Worm (Caenorhabditis elegans): ENCODE results near the gene rpc-25.

rpc-25 gene

ce11 chrV:10206502-10206901 lies at the start of gene rpc-25:
rpc-25 (minus strand) TSS chrV:10206602.
- TF ChIP-seq K09A11.1 (tag; optimal IDR thresholded peaks at IDR 0.05; ENCODE audit: insufficient read depth) (no peak), pat-9 (tag; optimal IDR thresholded peaks at IDR 0.05) (no peak), hlh-15 (tag; optimal IDR thresholded peaks at IDR 0.05) (no peak), eyg-1 (tag; optimal IDR thresholded peaks at IDR 0.05) (no peak), unc-3 (GFP tag; conservative IDR thresholded peaks at IDR 0.05) (no peak), unc-3 (tag; optimal IDR thresholded peaks at IDR 0.05) (no peak), tbx-7 (tag; optimal IDR thresholded peaks at IDR 0.05) (no peak), ceh-6 (GFP tag; optimal IDR thresholded peaks at IDR 0.05) (no peak), pag-3 (tag; optimal IDR thresholded peaks at IDR 0.05; ENCODE audit: borderline replicate concordance) (no peak), ahr-1 (tag; optimal IDR thresholded peaks at IDR 0.05) (no peak), che-1 (tag; optimal IDR thresholded peaks at IDR 0.05) (no peak), pros-1 (tag; optimal IDR thresholded peaks at IDR 0.05) (no peak), ceh-18 (tag; optimal IDR thresholded peaks at IDR 0.05) (no peak), ceh-31 (tag; optimal IDR thresholded peaks at IDR 0.05) (no peak), nhr-11 (tag; optimal IDR thresholded peaks at IDR 0.05) (no peak), sox-4 (tag; optimal IDR thresholded peaks at IDR 0.05) (no peak), unc-86 (tag; optimal IDR thresholded peaks at IDR 0.05) (no peak), ets-4 (tag; optimal IDR thresholded peaks at IDR 0.05) (no peak), C38D4.7 (GFP tag; optimal IDR thresholded peaks at IDR 0.05) (no peak)

- TF ChIP-seq nhr-11 (tag; optimal IDR thresholded peaks at IDR 0.05) (no peak), elt-2 (tag; optimal IDR thresholded peaks at IDR 0.05) (peak; percentile 62)
Measured at ce11 chrV:10256050-10256449, 49.6 kb upstream of the rpc-25 start, which contains the start of gene nhr-232. nhr-232 (plus strand) TSS chrV:10256170.

ce11 chrV:10255005-10255472 lies 48.6 kb upstream of the rpc-25 start, which contains the start of gene rop-1:
rop-1 (minus strand) TSS chrV:10255055.
- TF ChIP-seq pha-4 (tag; optimal IDR thresholded peaks at IDR 0.05), result no peak
- TF ChIP-seq sdc-2 (tag; optimal IDR thresholded peaks at IDR 0.05), result no peak
- no peak for TF ChIP-seq hlh-8 (tag; optimal IDR thresholded peaks at IDR 0.05)
- no peak for TF ChIP-seq odd-2 (tag; optimal IDR thresholded peaks at IDR 0.05)
- no peak for TF ChIP-seq fkh-6 (tag; optimal IDR thresholded peaks at IDR 0.05)
- no peak for TF ChIP-seq mec-3 (tag; optimal IDR thresholded peaks at IDR 0.05; ENCODE audit: borderline replicate concordance)
- TF ChIP-seq ceh-2 (tag; optimal IDR thresholded peaks at IDR 0.05), result no peak
- no peak for TF ChIP-seq ahr-1 (tag; optimal IDR thresholded peaks at IDR 0.05)
- no peak for TF ChIP-seq nhr-232 (tag; optimal IDR thresholded peaks at IDR 0.05)
- no peak for TF ChIP-seq ceh-14 (tag; optimal IDR thresholded peaks at IDR 0.05)
- TF ChIP-seq pqm-1 (tag; optimal IDR thresholded peaks at IDR 0.05), result no peak
- no peak for TF ChIP-seq sox-2 (GFP tag; IDR thresholded peaks at IDR 0.05)
- TF ChIP-seq unc-42 (tag; optimal IDR thresholded peaks at IDR 0.05), result no peak
- TF ChIP-seq pag-3 (tag; optimal IDR thresholded peaks at IDR 0.05; ENCODE audit: borderline replicate concordance), result no peak

DNA sequence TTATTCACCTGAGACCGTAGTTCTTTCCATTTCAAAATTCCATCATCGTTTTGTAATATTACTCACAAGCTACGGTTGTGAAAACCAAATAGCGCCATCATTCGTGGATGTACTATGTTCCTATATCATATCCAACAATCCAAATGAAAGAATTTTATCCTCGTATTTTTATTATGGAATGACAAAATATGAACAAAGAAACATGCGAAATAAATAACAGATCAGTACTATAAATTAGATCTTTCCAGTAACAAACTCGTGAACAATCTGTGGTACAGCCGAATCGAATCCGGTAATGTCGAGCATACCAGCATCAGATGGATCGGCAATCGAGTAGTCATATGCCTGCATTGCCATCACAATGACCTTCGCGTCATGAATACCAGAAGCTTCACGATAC lies 46.3 kb upstream of the rpc-25 start:
- TF ChIP-seq Y22D7AL.16 (tag; optimal IDR thresholded peaks at IDR 0.05) (no peak), hlh-30 (tag; optimal IDR thresholded peaks at IDR 0.05; ENCODE audit: insufficient read depth) (no peak), ceh-30 (tag; optimal IDR thresholded peaks at IDR 0.05) (no peak), K09A11.1 (tag; optimal IDR thresholded peaks at IDR 0.05; ENCODE audit: insufficient read depth) (no peak), ceh-14 (tag; optimal IDR thresholded peaks at IDR 0.05) (no peak), ceh-48 (tag; optimal IDR thresholded peaks at IDR 0.05) (no peak), madf-2 (tag; optimal IDR thresholded peaks at IDR 0.05) (no peak), fkh-10 (GFP tag; optimal IDR thresholded peaks at IDR 0.05) (no peak)
